Fruit fly (Drosophila melanogaster) whole organism, embryonic: ENCODE measurements around the gene CG7519.

Experiments used
- Atf3 ChIP-seq: fragments of 200-800 bp; sonication (Bioruptor generic); optimal IDR thresholded peaks from 3 replicates; lab custom pipeline; 2016; ENCODE audit warnings: missing biosample characterization, missing genetic modification characterization
- B-H1 ChIP-seq: fragments of 200-800 bp; sonication (Bioruptor generic); IDR thresholded peaks from 3 replicates; pipeline ENCODE4 v1.3.6; 2022; ENCODE audit warnings: missing biosample characterization, missing genetic modification characterization
- B-H2 ChIP-seq: fragments of 200-800 bp; sonication (Bioruptor generic); optimal IDR thresholded peaks from 2 replicates; lab custom pipeline; 2018; ENCODE audit warnings: missing biosample characterization, mild to moderate bottlenecking, missing genetic modification characterization
- C15 ChIP-seq: fragments of 200-800 bp; sonication (Bioruptor generic); IDR thresholded peaks from 3 replicates; pipeline ENCODE4 v1.3.6; 2022; ENCODE audit warnings: missing biosample characterization, missing genetic modification characterization
- CG1024 ChIP-seq: fragments of 200-800 bp; sonication (Bioruptor generic); IDR thresholded peaks from 2 replicates; pipeline ENCODE4 v1.3.6; 2022; ENCODE audit warnings: missing biosample characterization, missing genetic modification characterization
- CG11695 ChIP-seq: fragments of 200-800 bp; sonication (Bioruptor generic); IDR thresholded peaks from 3 replicates; pipeline ENCODE4 v1.3.6; 2022; ENCODE audit warnings: missing biosample characterization, missing genetic modification characterization
- CG12104 ChIP-seq: fragments of 200-800 bp; sonication (Bioruptor generic); optimal IDR thresholded peaks from 3 replicates; lab custom pipeline; 2016; ENCODE audit warnings: missing biosample characterization, missing genetic modification characterization
- CG12744 ChIP-seq: fragments of 200-800 bp; sonication (Bioruptor generic); optimal IDR thresholded peaks from 2 replicates; lab custom pipeline; 2016; ENCODE audit warnings: missing biosample characterization, missing genetic modification characterization
- CG13123 ChIP-seq: fragments of 200-800 bp; sonication (Bioruptor generic); optimal IDR thresholded peaks from 2 replicates; lab custom pipeline; 2016; ENCODE audit warnings: missing biosample characterization, missing genetic modification characterization
- CG15073 ChIP-seq: fragments of 200-800 bp; sonication (Bioruptor generic); optimal IDR thresholded peaks from 2 replicates; lab custom pipeline; 2016; ENCODE audit warnings: missing biosample characterization, missing genetic modification characterization
- CG1647 ChIP-seq: fragments of 200-800 bp; sonication (Bioruptor generic); optimal IDR thresholded peaks from 3 replicates; lab custom pipeline; 2016; ENCODE audit warnings: missing biosample characterization, missing genetic modification characterization
- CG2116 ChIP-seq: fragments of 200-800 bp; sonication (Bioruptor generic); optimal IDR thresholded peaks from 3 replicates; lab custom pipeline; 2018; ENCODE audit warnings: missing biosample characterization, mild to moderate bottlenecking, missing genetic modification characterization
- CG34376 ChIP-seq: fragments of 200-800 bp; sonication (Bioruptor generic); optimal IDR thresholded peaks from 2 replicates; lab custom pipeline; 2018; ENCODE audit warnings: missing biosample characterization, mild to moderate bottlenecking, missing genetic modification characterization
- CG3847 ChIP-seq: fragments of 200-800 bp; sonication (Bioruptor generic); IDR thresholded peaks from 2 replicates; pipeline ENCODE4 v1.3.6; 2022; ENCODE audit warnings: missing biosample characterization, missing genetic modification characterization
- CG3995 ChIP-seq: fragments of 200-800 bp; sonication (Bioruptor generic); optimal IDR thresholded peaks from 3 replicates; lab custom pipeline; 2016; ENCODE audit warnings: missing biosample characterization, missing genetic modification characterization
- CG5180 ChIP-seq: fragments of 200-800 bp; sonication (Bioruptor generic); optimal IDR thresholded peaks from 3 replicates; lab custom pipeline; 2017; ENCODE audit warnings: missing biosample characterization, missing genetic modification characterization, mild to moderate bottlenecking, moderate library complexity, missing genetic modification reagents
- CG6683 ChIP-seq: fragments of 200-800 bp; sonication (Bioruptor generic); optimal IDR thresholded peaks from 2 replicates; lab custom pipeline; 2017; ENCODE audit warnings: missing biosample characterization, mild to moderate bottlenecking, missing genetic modification characterization, missing genetic modification reagents
- CG6765 ChIP-seq: fragments of 200-800 bp; sonication (Bioruptor generic); optimal IDR thresholded peaks from 3 replicates; lab custom pipeline; 2017; ENCODE audit warnings: missing biosample characterization, mild to moderate bottlenecking, missing genetic modification characterization
- CG7556 ChIP-seq: fragments of 200-800 bp; sonication (Bioruptor generic); optimal IDR thresholded peaks from 2 replicates; lab custom pipeline; 2017; ENCODE audit warnings: missing biosample characterization, mild to moderate bottlenecking, missing genetic modification characterization
- CG7786 ChIP-seq: fragments of 200-800 bp; sonication (Bioruptor generic); optimal IDR thresholded peaks from 2 replicates; lab custom pipeline; 2016; ENCODE audit warnings: missing biosample characterization, missing genetic modification characterization
- CG7839 ChIP-seq: fragments of 200-800 bp; sonication (Bioruptor generic); optimal IDR thresholded peaks from 3 replicates; lab custom pipeline; 2018; ENCODE audit warnings: missing biosample characterization, mild to moderate bottlenecking, missing genetic modification characterization, moderate library complexity
- CG7928 ChIP-seq: fragments of 200-800 bp; sonication (Bioruptor generic); optimal IDR thresholded peaks from 2 replicates; lab custom pipeline; 2017; ENCODE audit warnings: missing biosample characterization, mild to moderate bottlenecking, missing genetic modification characterization
- E2f1 ChIP-seq: fragments of 200-800 bp; sonication (Bioruptor generic); IDR thresholded peaks from 2 replicates; pipeline ENCODE4 v1.3.6; 2022; ENCODE audit warnings: missing biosample characterization, missing genetic modification characterization
- E2f2 ChIP-seq: fragments of 200-800 bp; sonication (Bioruptor generic); IDR thresholded peaks from 2 replicates; pipeline ENCODE4 v1.3.6; 2022; ENCODE audit warnings: missing biosample characterization, missing genetic modification characterization
- Ets97D ChIP-seq: fragments of 200-800 bp; sonication (Bioruptor generic); optimal IDR thresholded peaks from 3 replicates; lab custom pipeline; 2016; ENCODE audit warnings: missing biosample characterization, missing genetic modification characterization
- Fer1 ChIP-seq: fragments of 200-800 bp; sonication (Bioruptor generic); optimal IDR thresholded peaks from 2 replicates; lab custom pipeline; 2017; ENCODE audit warnings: missing biosample characterization, mild to moderate bottlenecking, missing genetic modification characterization
- HLH3B ChIP-seq: fragments of 200-800 bp; sonication (Bioruptor generic); IDR thresholded peaks from 2 replicates; pipeline ENCODE4 v1.3.6; 2022; ENCODE audit warnings: missing biosample characterization, missing genetic modification characterization
- HLHmδ ChIP-seq: fragments of 200-800 bp; sonication (Bioruptor generic); optimal IDR thresholded peaks from 2 replicates; lab custom pipeline; 2018; ENCODE audit warnings: missing biosample characterization, mild to moderate bottlenecking, missing genetic modification characterization, moderate library complexity
- Hr78 ChIP-seq, 2 experiments: fragments of 200-800 bp in 1 of 2; fragments of >200 bp in 1 of 2; sonication (Bioruptor generic) in 1 of 2; optimal IDR thresholded peaks; 2 replicates each; lab custom pipeline; 2017 to 2019; ENCODE audit warnings: missing biosample characterization in 2 of 2, missing genetic modification characterization in 2 of 2, mild to moderate bottlenecking in 1 of 2, moderate library complexity in 1 of 2
- Mes4 ChIP-seq: fragments of 200-800 bp; sonication (Bioruptor generic); optimal IDR thresholded peaks from 2 replicates; lab custom pipeline; 2016; ENCODE audit warnings: missing biosample characterization, missing genetic modification characterization
- NK7.1 ChIP-seq: fragments of 200-800 bp; sonication (Bioruptor generic); optimal IDR thresholded peaks from 3 replicates; lab custom pipeline; 2016; ENCODE audit warnings: missing biosample characterization, missing genetic modification characterization
- Opbp ChIP-seq: fragments of 200-800 bp; sonication (Bioruptor generic); IDR thresholded peaks from 3 replicates; pipeline ENCODE4 v1.3.6; 2022; ENCODE audit warnings: missing biosample characterization, missing genetic modification characterization; ENCODE audit not compliant: partially characterized antibody
- Pdp1 ChIP-seq, 2 experiments: fragments of 200-800 bp; sonication (Bioruptor generic); optimal IDR thresholded peaks; 3 replicates each; lab custom pipeline; 2016; ENCODE audit warnings: missing biosample characterization in 2 of 2, missing genetic modification characterization in 2 of 2, mild to moderate bottlenecking in 1 of 2, moderate library complexity in 1 of 2
- Rfx ChIP-seq: fragments of 200-800 bp; sonication (Bioruptor generic); IDR thresholded peaks from 2 replicates; pipeline ENCODE4 v1.3.6; 2022; ENCODE audit warnings: missing biosample characterization, missing genetic modification characterization
- Spps ChIP-seq: fragments of 200-800 bp; sonication (Bioruptor generic); optimal IDR thresholded peaks from 2 replicates; lab custom pipeline; 2018; ENCODE audit warnings: missing biosample characterization, mild to moderate bottlenecking, missing genetic modification characterization
- Sry-β ChIP-seq: fragments of 200-800 bp; sonication (Bioruptor generic); optimal IDR thresholded peaks from 2 replicates; lab custom pipeline; 2018; ENCODE audit warnings: missing biosample characterization, mild to moderate bottlenecking, missing genetic modification characterization, moderate library complexity
- cad ChIP-seq: fragments of >200 bp; optimal IDR thresholded peaks from 2 replicates; lab custom pipeline; 2017; ENCODE audit warnings: missing biosample characterization, missing genetic modification characterization
- chn ChIP-seq: fragments of 200-800 bp; sonication (Bioruptor generic); optimal IDR thresholded peaks from 2 replicates; lab custom pipeline; 2016; ENCODE audit warnings: missing biosample characterization, missing genetic modification characterization
- dm ChIP-seq: fragments of 200-800 bp; sonication (Bioruptor generic); optimal IDR thresholded peaks from 3 replicates; lab custom pipeline; 2016; ENCODE audit warnings: missing biosample characterization, missing genetic modification characterization
- eve ChIP-seq, 2 experiments: fragments of >200 bp; optimal IDR thresholded peaks; 2 replicates each; lab custom pipeline; 2017; ENCODE audit warnings: missing biosample characterization in 2 of 2, missing genetic modification characterization in 2 of 2
- eyg ChIP-seq: fragments of 200-800 bp; sonication (Bioruptor generic); optimal IDR thresholded peaks from 3 replicates; lab custom pipeline; 2016; ENCODE audit warnings: missing biosample characterization, missing genetic modification characterization
- gfzf ChIP-seq: fragments of 200-800 bp; sonication (Bioruptor generic); optimal IDR thresholded peaks from 2 replicates; lab custom pipeline; 2016; ENCODE audit warnings: missing biosample characterization, mild to moderate bottlenecking, missing genetic modification characterization, moderate library complexity
- her ChIP-seq: fragments of 200-800 bp; sonication (Bioruptor generic); optimal IDR thresholded peaks from 2 replicates; lab custom pipeline; 2016; ENCODE audit warnings: missing biosample characterization, missing genetic modification characterization
- kni ChIP-seq: fragments of 200-800 bp; sonication (Bioruptor generic); optimal IDR thresholded peaks from 3 replicates; lab custom pipeline; 2017; ENCODE audit warnings: mild to moderate bottlenecking, missing biosample characterization, missing genetic modification reagents, missing genetic modification characterization
- lmd ChIP-seq: fragments of 200-800 bp; sonication (Bioruptor generic); IDR thresholded peaks from 2 replicates; pipeline ENCODE4 v1.3.6; 2022; ENCODE audit warnings: missing biosample characterization, missing genetic modification characterization
- mld ChIP-seq: fragments of 200-800 bp; sonication (Bioruptor generic); IDR thresholded peaks from 3 replicates; pipeline ENCODE4 v1.3.6; 2022; ENCODE audit warnings: missing biosample characterization, missing genetic modification characterization; ENCODE audit not compliant: partially characterized antibody
- otp ChIP-seq: fragments of 200-800 bp; sonication (Bioruptor generic); IDR thresholded peaks from 3 replicates; pipeline ENCODE4, ENCODE4 v1.3.6; 2022; ENCODE audit warnings: missing biosample characterization, missing genetic modification characterization
- shn ChIP-seq: fragments of 200-800 bp; sonication (Bioruptor generic); optimal IDR thresholded peaks from 3 replicates; lab custom pipeline; 2016; ENCODE audit warnings: missing biosample characterization, missing genetic modification characterization
- sqz ChIP-seq: fragments of 200-800 bp; sonication (Bioruptor generic); optimal IDR thresholded peaks from 3 replicates; lab custom pipeline; 2018; ENCODE audit warnings: missing biosample characterization, mild to moderate bottlenecking, missing genetic modification characterization

The CG7519 gene

dm6 chr3L:21515823-21516715, 23.2 kb downstream of the CG7519 start, which contains the start of the genes SAK and Cdk12 (continued):
- TF ChIP-seq mld (GFP tag; lab: Robert Waterston, UW) (no peak), CG1024 (GFP tag; lab: Robert Waterston, UW) (peak; percentile 77), Hr78 (GFP tag; optimal IDR thresholded peaks at IDR 0.05; lab: Kevin White, UChicago) (peak in 1 of 2 experiments; percentile 83), her (GFP tag; lab: Kevin White, UChicago) (no peak), CG3847 (GFP tag; lab: Robert Waterston, UW) (peak; percentile 86), Atf3 (GFP tag; lab: Kevin White, UChicago) (no peak), sqz (GFP tag; lab: Kevin White, UChicago) (peak; percentile 76), lmd (GFP tag; lab: Robert Waterston, UW) (peak; percentile 87), CG7786 (GFP tag; lab: Kevin White, UChicago) (peak; percentile 65), CG1647 (GFP tag; lab: Kevin White, UChicago) (peak; percentile 30), B-H1 (peak; percentile 61), shn (GFP tag; lab: Kevin White, UChicago) (peak; percentile 55), CG12744 (no peak), CG2116 (GFP tag; lab: Kevin White, UChicago) (peak; percentile 74), CG11695 (GFP tag; lab: Robert Waterston, UW) (peak; percentile 75), CG15073 (peak; percentile 59), E2f2 (peak; percentile 83), CG7556 (GFP tag; lab: Kevin White, UChicago) (peak; percentile 87), CG13123 (peak; percentile 32), eve (GFP tag; optimal IDR thresholded peaks at IDR 0.05; lab: Kevin White, UChicago) (peak in 1 of 2 experiments; percentile 78), dm (peak; percentile 68), kni (GFP tag; lab: Kevin White, UChicago) (no peak), CG6765 (GFP tag; lab: Kevin White, UChicago) (peak; percentile 76), cad (GFP tag; lab: Kevin White, UChicago) (no peak), CG7928 (GFP tag; lab: Kevin White, UChicago) (peak; percentile 96), Fer1 (GFP tag; lab: Kevin White, UChicago) (peak; percentile 79), CG7839 (tag; lab: Kevin White, UChicago) (peak; percentile 88), gfzf (no peak), Spps (peak; percentile 55), Mes4 (GFP tag; lab: Kevin White, UChicago) (peak; percentile 29), Sry-β (GFP tag; lab: Kevin White, UChicago) (peak; percentile 64), CG5180 (GFP tag; lab: Kevin White, UChicago) (no peak), CG3995 (peak; percentile 45), E2f1 (GFP tag; lab: Robert Waterston, UW) (peak; percentile 82), chn (GFP tag; lab: Kevin White, UChicago) (peak; percentile 47), NK7.1 (peak; percentile 13), Rfx (GFP tag; lab: Robert Waterston, UW) (peak; percentile 84), B-H2 (GFP tag; lab: Kevin White, UChicago) (peak; percentile 92), HLH3B (GFP tag; lab: Robert Waterston, UW) (peak; percentile 66), C15 (GFP tag; lab: Robert Waterston, UW) (0 out of 3 replicates have a peak, but pooled peaks have one; percentile 56), CG6683 (GFP tag; lab: Kevin White, UChicago) (peak; percentile 34), eyg (GFP tag; lab: Kevin White, UChicago) (no peak), otp (GFP tag; lab: Robert Waterston, UW) (peak; percentile 45; the same call in 1 of the 3 replicates), HLHmδ (no peak), CG12104 (GFP tag; lab: Kevin White, UChicago) (peak; percentile 91), Ets97D (GFP tag; lab: Kevin White, UChicago) (peak; percentile 58), CG34376 (GFP tag; lab: Kevin White, UChicago) (peak; percentile 57), Opbp (GFP tag; lab: Robert Waterston, UW) (peak; percentile 44; the same call in 1 of the 3 replicates), Pdp1 (GFP tag; optimal IDR thresholded peaks at IDR 0.05; lab: Kevin White, UChicago) (peak; percentile 76 to 80)
